Fruit fly (Drosophila melanogaster): ENCODE measurements around the gene mRpS21.

dm6 chr3R:13374913-13375312 lies 6.7 kb downstream of the mRpS21 start:
- TF ChIP-seq CG1792 (GFP tag; optimal IDR thresholded peaks at IDR 0.05) (no peak), CG1024 (GFP tag; IDR thresholded peaks at IDR 0.05) (no peak), CG14014 (GFP tag; IDR thresholded peaks at IDR 0.05) (no peak), psq (GFP tag; optimal IDR thresholded peaks at IDR 0.05) (no peak), Hr78 (GFP tag; optimal IDR thresholded peaks at IDR 0.05) (no peak), CG2678 (tag; optimal IDR thresholded peaks at IDR 0.05) (no peak), Gug (GFP tag; IDR thresholded peaks at IDR 0.05) (no peak), chinmo (GFP tag; IDR thresholded peaks at IDR 0.05; ENCODE audit: partially characterized antibody) (no peak), GATAe (GFP tag; conservative IDR thresholded peaks at IDR 0.05) (no peak), hkb (optimal IDR thresholded peaks at IDR 0.05) (no peak), hkb (GFP tag; IDR thresholded peaks at IDR 0.05) (no peak), gt (GFP tag; IDR thresholded peaks at IDR 0.05) (no peak), Side (GFP tag; optimal IDR thresholded peaks at IDR 0.05) (no peak), CG13296 (GFP tag; optimal IDR thresholded peaks at IDR 0.05) (no peak)
